Fruit fly (Drosophila melanogaster) whole organism, embryonic: ENCODE data around the gene CG7530.
A peak's percentile ranks its signal among the peaks of the same experiment; 100 is the strongest.

Experiments used
- Abd-B ChIP-seq: fragments of 200-800 bp; sonication (Bioruptor generic); optimal IDR thresholded peaks from 2 replicates; lab custom pipeline; 2018; ENCODE audit warnings: missing biosample characterization, mild to moderate bottlenecking, missing genetic modification characterization, moderate library complexity
- Antp ChIP-seq: fragments of 200-800 bp; sonication (Bioruptor generic); optimal IDR thresholded peaks from 3 replicates; lab custom pipeline; 2016; ENCODE audit warnings: missing biosample characterization, missing genetic modification characterization
- Atf6 ChIP-seq: fragments of 200-800 bp; sonication (Bioruptor generic); IDR thresholded peaks from 2 replicates; pipeline ENCODE4 v1.3.6; 2022; ENCODE audit warnings: missing biosample characterization, missing genetic modification characterization
- CG12744 ChIP-seq: fragments of 200-800 bp; sonication (Bioruptor generic); optimal IDR thresholded peaks from 2 replicates; lab custom pipeline; 2016; ENCODE audit warnings: missing biosample characterization, missing genetic modification characterization
- CG13287 ChIP-seq: fragments of 200-800 bp; sonication (Bioruptor generic); IDR thresholded peaks from 2 replicates; pipeline ENCODE4 v1.3.6; 2022; ENCODE audit warnings: missing biosample characterization, missing genetic modification characterization; ENCODE audit not compliant: partially characterized antibody
- CG13624 ChIP-seq: fragments of 200-800 bp; sonication (Bioruptor generic); optimal IDR thresholded peaks from 2 replicates; lab custom pipeline; 2016; ENCODE audit warnings: missing biosample characterization, missing genetic modification characterization
- CG14014 ChIP-seq: fragments of 200-800 bp; sonication (Bioruptor generic); IDR thresholded peaks from 2 replicates; pipeline ENCODE4 v1.3.6; 2022; ENCODE audit warnings: missing biosample characterization, missing genetic modification characterization
- CG15269 ChIP-seq: fragments of 200-800 bp; sonication (Bioruptor generic); optimal IDR thresholded peaks from 2 replicates; lab custom pipeline; 2018; ENCODE audit warnings: missing biosample characterization, mild to moderate bottlenecking, missing genetic modification characterization, moderate library complexity
- CG1647 ChIP-seq: fragments of 200-800 bp; sonication (Bioruptor generic); optimal IDR thresholded peaks from 3 replicates; lab custom pipeline; 2016; ENCODE audit warnings: missing biosample characterization, missing genetic modification characterization
- CG16863 ChIP-seq: fragments of 200-800 bp; sonication (Bioruptor generic); optimal IDR thresholded peaks from 3 replicates; lab custom pipeline; 2016; ENCODE audit warnings: missing biosample characterization, missing genetic modification characterization
- CG17361 ChIP-seq: fragments of 200-800 bp; sonication (Bioruptor generic); IDR thresholded peaks from 3 replicates; pipeline ENCODE4 v1.3.6; 2022; ENCODE audit warnings: missing biosample characterization, missing genetic modification characterization
- CG17612 ChIP-seq: fragments of 200-800 bp; sonication (Bioruptor generic); IDR thresholded peaks from 2 replicates; pipeline ENCODE4 v1.3.6; 2022; ENCODE audit warnings: missing biosample characterization, missing genetic modification characterization
- CG1792 ChIP-seq: fragments of 200-800 bp; sonication (Bioruptor generic); optimal IDR thresholded peaks from 2 replicates; lab custom pipeline; 2016; ENCODE audit warnings: missing biosample characterization, missing genetic modification characterization
- CG31224 ChIP-seq: fragments of 200-800 bp; sonication (Bioruptor generic); IDR thresholded peaks from 2 replicates; pipeline ENCODE4 v1.3.6; 2022; ENCODE audit warnings: missing biosample characterization, missing genetic modification characterization
- CG31441 ChIP-seq: fragments of 200-800 bp; sonication (Bioruptor generic); IDR thresholded peaks from 2 replicates; pipeline ENCODE4 v1.3.6; 2022; ENCODE audit warnings: missing biosample characterization, missing genetic modification characterization
- CG3163 ChIP-seq: fragments of 200-800 bp; sonication (Bioruptor generic); optimal IDR thresholded peaks from 3 replicates; lab custom pipeline; 2016; ENCODE audit warnings: missing biosample characterization, missing genetic modification characterization
- CG3838 ChIP-seq: fragments of 200-800 bp; sonication (Bioruptor generic); optimal IDR thresholded peaks from 3 replicates; lab custom pipeline; 2016; ENCODE audit warnings: missing biosample characterization, missing genetic modification characterization
- CG4854 ChIP-seq: fragments of 200-800 bp; sonication (Bioruptor generic); optimal IDR thresholded peaks from 2 replicates; lab custom pipeline; 2016; ENCODE audit warnings: missing biosample characterization, missing genetic modification characterization, inconsistent platforms
- CG6254 ChIP-seq: fragments of 200-800 bp; sonication (Bioruptor generic); optimal IDR thresholded peaks from 3 replicates; lab custom pipeline; 2017; ENCODE audit warnings: mild to moderate bottlenecking, missing biosample characterization, missing genetic modification reagents, missing genetic modification characterization
- CG6272 ChIP-seq: fragments of 200-800 bp; sonication (Bioruptor generic); IDR thresholded peaks from 2 replicates; pipeline ENCODE4 v1.3.6; 2022; ENCODE audit warnings: missing biosample characterization, missing genetic modification characterization
- CG8290 ChIP-seq, 3 experiments: fragments of 200-800 bp; sonication (Bioruptor generic); optimal IDR thresholded peaks; 2 replicates each; lab custom pipeline; 2016 to 2019; ENCODE audit warnings: missing biosample characterization in 3 of 3, missing genetic modification characterization in 3 of 3, mild to moderate bottlenecking in 2 of 3, moderate library complexity in 1 of 3
- CG9609 ChIP-seq: fragments of 200-800 bp; sonication (Bioruptor generic); optimal IDR thresholded peaks from 3 replicates; lab custom pipeline; 2016; ENCODE audit warnings: missing biosample characterization, missing genetic modification characterization
- D19A ChIP-seq: fragments of 200-800 bp; optimal IDR thresholded peaks from 3 replicates; lab custom pipeline; 2019; ENCODE audit warnings: missing biosample characterization, mild to moderate bottlenecking, missing genetic modification characterization, moderate library complexity
- Elba2 ChIP-seq: fragments of 200-800 bp; sonication (Bioruptor generic); optimal IDR thresholded peaks from 3 replicates; lab custom pipeline; 2016; ENCODE audit warnings: missing biosample characterization, missing genetic modification characterization
- HLH4C ChIP-seq: fragments of 200-800 bp; sonication (Bioruptor generic); IDR thresholded peaks from 3 replicates; pipeline ENCODE4 v1.3.6; 2022; ENCODE audit warnings: missing biosample characterization, missing genetic modification characterization; ENCODE audit not compliant: partially characterized antibody
- Hmx ChIP-seq: fragments of 200-800 bp; sonication (Bioruptor generic); optimal IDR thresholded peaks from 2 replicates; lab custom pipeline; 2016; ENCODE audit warnings: missing biosample characterization, missing genetic modification characterization
- Scr ChIP-seq: fragments of 200-800 bp; sonication (Bioruptor generic); IDR thresholded peaks from 2 replicates; pipeline ENCODE4 v1.3.6; 2022; ENCODE audit warnings: missing biosample characterization, missing genetic modification characterization; ENCODE audit not compliant: partially characterized antibody
- Vsx1 ChIP-seq: fragments of 200-800 bp; sonication (Bioruptor generic); optimal IDR thresholded peaks from 2 replicates; lab custom pipeline; 2017; ENCODE audit warnings: missing biosample characterization, mild to moderate bottlenecking, missing genetic modification characterization, missing genetic modification reagents
- btn ChIP-seq: fragments of 200-800 bp; sonication (Bioruptor generic); optimal IDR thresholded peaks from 2 replicates; lab custom pipeline; 2016; ENCODE audit warnings: missing biosample characterization, missing genetic modification characterization
- cas ChIP-seq: fragments of 200-800 bp; sonication (Bioruptor generic); IDR thresholded peaks from 2 replicates; pipeline ENCODE4 v1.3.6; 2022; ENCODE audit warnings: missing biosample characterization, missing genetic modification characterization
- cato ChIP-seq: fragments of 200-800 bp; sonication (Bioruptor generic); optimal IDR thresholded peaks from 2 replicates; lab custom pipeline; 2016; ENCODE audit warnings: missing biosample characterization, missing genetic modification characterization, borderline replicate concordance
- cg ChIP-seq: fragments of 200-800 bp; sonication (Bioruptor generic); optimal IDR thresholded peaks from 3 replicates; lab custom pipeline; 2019; ENCODE audit warnings: missing biosample characterization, mild to moderate bottlenecking, missing genetic modification characterization, moderate library complexity
- chif ChIP-seq, 2 experiments: fragments of 200-800 bp; sonication (Bioruptor generic); optimal IDR thresholded peaks; 3 replicates each; lab custom pipeline; 2016; ENCODE audit warnings: missing biosample characterization in 2 of 2, missing genetic modification characterization in 2 of 2
- chn ChIP-seq: fragments of 200-800 bp; sonication (Bioruptor generic); optimal IDR thresholded peaks from 2 replicates; lab custom pipeline; 2016; ENCODE audit warnings: missing biosample characterization, missing genetic modification characterization
- danr ChIP-seq: fragments of 200-800 bp; sonication (Bioruptor generic); IDR thresholded peaks from 2 replicates; pipeline ENCODE4 v1.3.6; 2022; ENCODE audit warnings: missing biosample characterization, missing genetic modification characterization
- fd102C ChIP-seq: fragments of 200-800 bp; sonication (Bioruptor generic); optimal IDR thresholded peaks from 2 replicates; lab custom pipeline; 2018; ENCODE audit warnings: missing biosample characterization, mild to moderate bottlenecking, missing genetic modification characterization, moderate library complexity
- fu2 ChIP-seq: fragments of 200-800 bp; sonication (Bioruptor generic); optimal IDR thresholded peaks from 2 replicates; lab custom pipeline; 2016; ENCODE audit warnings: missing biosample characterization, missing genetic modification characterization
- hkb ChIP-seq, 2 experiments: fragments of 200-800 bp in 1 of 2; fragments of >200 bp in 1 of 2; sonication (Bioruptor generic) in 1 of 2; IDR thresholded peaks in 1 of 2; optimal IDR thresholded peaks in 1 of 2; 2 replicates each; pipeline versions ENCODE4 v1.3.6 to Lab custom; 2017 to 2022; ENCODE audit warnings: missing biosample characterization in 1 of 2, missing genetic modification characterization in 1 of 2
- onecut ChIP-seq: fragments of 200-800 bp; sonication (Bioruptor generic); IDR thresholded peaks from 2 replicates; pipeline ENCODE4 v1.3.6; 2022; ENCODE audit warnings: missing biosample characterization, missing genetic modification characterization
- pb ChIP-seq: fragments of 200-800 bp; sonication (Bioruptor generic); optimal IDR thresholded peaks from 3 replicates; lab custom pipeline; 2016; ENCODE audit warnings: missing biosample characterization, missing genetic modification characterization
- prd ChIP-seq, 3 experiments: fragments of >200 bp in 2 of 3; fragments of 200-800 bp in 1 of 3; sonication (Bioruptor generic) in 1 of 3; optimal IDR thresholded peaks in 2 of 3; IDR thresholded peaks in 1 of 3; 2 replicates in 2 of 3; 3 replicates in 1 of 3; pipeline versions ENCODE4 v1.3.6 to Lab custom; 2017 to 2022; ENCODE audit warnings: missing biosample characterization in 1 of 3, missing genetic modification characterization in 1 of 3
- slp2 ChIP-seq: fragments of 200-800 bp; sonication (Bioruptor generic); optimal IDR thresholded peaks from 2 replicates; lab custom pipeline; 2016; ENCODE audit warnings: missing biosample characterization, missing genetic modification characterization
- ssp ChIP-seq: fragments of 200-800 bp; sonication (Bioruptor generic); IDR thresholded peaks from 2 replicates; pipeline ENCODE4 v1.3.6; 2022; ENCODE audit warnings: missing biosample characterization, missing genetic modification characterization
- unpg ChIP-seq: fragments of 200-800 bp; sonication (Bioruptor generic); optimal IDR thresholded peaks from 3 replicates; lab custom pipeline; 2018; ENCODE audit warnings: missing biosample characterization, mild to moderate bottlenecking, missing genetic modification characterization, moderate library complexity
- vfl ChIP-seq: fragments of 200-800 bp; sonication (Bioruptor generic); optimal IDR thresholded peaks from 2 replicates; lab custom pipeline; 2016; ENCODE audit warnings: missing biosample characterization, missing genetic modification characterization
- vvl ChIP-seq: fragments of 200-800 bp; sonication (Bioruptor generic); IDR thresholded peaks from 2 replicates; pipeline ENCODE4 v1.3.6; 2022; ENCODE audit warnings: missing biosample characterization, missing genetic modification characterization
- wor ChIP-seq: fragments of 200-800 bp; sonication (Bioruptor generic); IDR thresholded peaks from 2 replicates; pipeline ENCODE4 v1.3.6; 2022; ENCODE audit warnings: missing biosample characterization, missing genetic modification characterization
- zen ChIP-seq: fragments of 200-800 bp; sonication (Bioruptor generic); optimal IDR thresholded peaks from 3 replicates; lab custom pipeline; 2018; ENCODE audit warnings: missing biosample characterization, mild to moderate bottlenecking, missing genetic modification characterization, moderate library complexity

CG7530 gene

DNA sequence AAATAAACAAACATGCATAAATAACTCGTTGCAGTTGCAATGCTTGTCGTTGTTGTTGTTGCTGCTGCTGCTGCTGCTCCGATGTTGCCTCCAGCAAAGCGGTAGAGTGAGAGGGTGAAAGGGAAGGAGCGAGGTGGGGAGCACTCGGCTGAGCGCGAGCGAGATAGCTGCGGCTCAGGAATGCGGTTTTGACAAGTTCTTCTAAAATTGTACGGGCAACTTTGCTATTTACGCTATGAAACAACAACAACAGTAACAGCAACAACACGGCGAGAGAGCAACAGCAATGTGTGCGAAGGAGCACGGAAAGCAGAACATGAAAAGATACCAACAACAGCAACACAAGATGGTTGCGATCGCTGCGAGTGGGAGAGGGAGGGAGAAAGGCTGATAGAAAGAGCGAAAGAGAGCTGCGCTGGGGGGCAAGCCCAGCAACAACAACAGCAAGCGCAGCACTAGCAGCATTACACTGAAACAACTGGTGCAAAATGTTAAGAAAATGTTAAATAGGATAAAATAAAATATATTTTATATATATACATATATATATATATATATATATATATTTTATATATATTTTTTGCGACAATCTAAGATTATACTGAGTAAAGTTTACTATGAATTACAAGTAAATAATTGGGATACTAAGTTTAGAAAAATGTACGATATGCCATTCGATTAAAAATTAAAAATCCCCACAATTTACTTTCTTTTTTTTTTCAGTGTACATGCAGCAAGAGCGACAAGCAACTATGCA is 17.0 kb downstream of the CG7530 start (continued):
- peak; percentile 11 for TF ChIP-seq vfl
- 0 out of 2 replicates have a peak, but pooled peaks have one; percentile 10 for TF ChIP-seq Scr (GFP tag; lab: Robert Waterston, UW)
- TF ChIP-seq D19A (tag; lab: Kevin White, UChicago) = peak; percentile 87
- peak; percentile 42 for TF ChIP-seq onecut (GFP tag; lab: Robert Waterston, UW)
- no peak for TF ChIP-seq cato (GFP tag; lab: Kevin White, UChicago)
- TF ChIP-seq CG14014 = no peak
- 0 out of 2 replicates have a peak, but pooled peaks have one; percentile 6 for TF ChIP-seq CG13287 (GFP tag; lab: Robert Waterston, UW)
- TF ChIP-seq wor (GFP tag; lab: Robert Waterston, UW) = no peak
- peak; percentile 75 for TF ChIP-seq CG31441 (GFP tag; lab: Robert Waterston, UW)
- no peak for TF ChIP-seq cas (GFP tag; lab: Robert Waterston, UW)
- no peak for TF ChIP-seq CG31224 (GFP tag; lab: Robert Waterston, UW)
- peak; percentile 26 for TF ChIP-seq CG1647 (GFP tag; lab: Kevin White, UChicago)
- no peak for TF ChIP-seq CG16863 (GFP tag; lab: Kevin White, UChicago)
- peak; percentile 39 for TF ChIP-seq chn (GFP tag; lab: Kevin White, UChicago)
- TF ChIP-seq fu2 (GFP tag; lab: Kevin White, UChicago) = no peak
- TF ChIP-seq CG13624 = no peak
- peak; percentile 69 for TF ChIP-seq CG15269 (tag; lab: Kevin White, UChicago)
- TF ChIP-seq cg (GFP tag; lab: Kevin White, UChicago) = peak; percentile 90
- TF ChIP-seq Vsx1 = no peak
- peak; percentile 89 for TF ChIP-seq CG6254 (GFP tag; lab: Kevin White, UChicago)
- peak; percentile 33 for TF ChIP-seq CG8290 (GFP tag; optimal IDR thresholded peaks at IDR 0.05; lab: Kevin White, UChicago)
- peak in 1 of 2 experiments; percentile 25 for TF ChIP-seq CG8290 (tag; optimal IDR thresholded peaks at IDR 0.05; lab: Kevin White, UChicago)
- no peak for TF ChIP-seq Antp (GFP tag; lab: Kevin White, UChicago)
- TF ChIP-seq slp2 (GFP tag; lab: Kevin White, UChicago) = no peak
- TF ChIP-seq CG1792 (GFP tag; lab: Kevin White, UChicago) = peak; percentile 30
- TF ChIP-seq CG17612 (GFP tag; lab: Robert Waterston, UW) = no peak
- peak; percentile 81 for TF ChIP-seq unpg (GFP tag; lab: Kevin White, UChicago)
- no peak for TF ChIP-seq HLH4C (GFP tag; lab: Robert Waterston, UW)
- TF ChIP-seq danr (GFP tag; lab: Robert Waterston, UW) = no peak
- TF ChIP-seq fd102C (GFP tag; lab: Kevin White, UChicago) = peak; percentile 73
- TF ChIP-seq Abd-B (GFP tag; lab: Kevin White, UChicago) = peak; percentile 73
- peak; percentile 65 for TF ChIP-seq CG3838 (GFP tag; lab: Kevin White, UChicago)
- no peak for TF ChIP-seq pb (GFP tag; lab: Kevin White, UChicago)
- no peak for TF ChIP-seq CG12744
- TF ChIP-seq hkb (optimal IDR thresholded peaks at IDR 0.05; lab: Kevin White, UChicago) = no peak
- TF ChIP-seq hkb (GFP tag; IDR thresholded peaks at IDR 0.05; lab: Robert Waterston, UW) = peak; percentile 71
- TF ChIP-seq CG6272 (GFP tag; lab: Robert Waterston, UW) = no peak
- no peak for TF ChIP-seq Hmx
- peak; percentile 82 for TF ChIP-seq CG17361 (GFP tag; lab: Robert Waterston, UW)
- TF ChIP-seq btn = no peak
- TF ChIP-seq CG3163 (GFP tag; lab: Kevin White, UChicago) = no peak
- TF ChIP-seq chif (GFP tag; optimal IDR thresholded peaks at IDR 0.05; lab: Kevin White, UChicago) = peak in 1 of 2 experiments; percentile 32
- peak; percentile 86 for TF ChIP-seq zen
- TF ChIP-seq CG9609 = no peak
- no peak for TF ChIP-seq prd (optimal IDR thresholded peaks at IDR 0.05; lab: Kevin White, UChicago)
- TF ChIP-seq prd (GFP tag; IDR thresholded peaks at IDR 0.05; lab: Robert Waterston, UW) = peak; percentile 70
- TF ChIP-seq Atf6 (GFP tag; lab: Robert Waterston, UW) = peak; percentile 44; the same call in 1 of the 2 replicates
- peak; percentile 22 for TF ChIP-seq CG4854 (GFP tag; lab: Kevin White, UChicago)
- TF ChIP-seq Elba2 (GFP tag; lab: Kevin White, UChicago) = no peak
- no peak for TF ChIP-seq vvl (GFP tag; lab: Robert Waterston, UW)
- TF ChIP-seq ssp = peak; percentile 42; the same call in 1 of the 2 replicates
